Worm (Caenorhabditis elegans): ENCODE measurements around the gene F35H8.1.

F35H8.1 gene

ce11 chrII:9550718-9551117 is 2.4 kb downstream of the F35H8.1 start, which contains the start of gene sra-6:
Gene sra-6 (minus strand): TSS chrII:9550818.
- no peak for TF ChIP-seq T26A8.4 (GFP tag; IDR thresholded peaks at IDR 0.05)
- no peak for TF ChIP-seq daf-19 (GFP tag; conservative IDR thresholded peaks at IDR 0.05)
- no peak for TF ChIP-seq set-16 (GFP tag; IDR thresholded peaks at IDR 0.05)

- TF ChIP-seq ceh-62 (tag; optimal IDR thresholded peaks at IDR 0.05) (no peak), aha-1 (tag) (peak; percentile 8)
These were observed 8.7 kb downstream of the F35H8.1 start, which contains the start of gene sra-7 for ce11 chrII:9544386-9544785. Gene sra-7 (plus strand): TSS chrII:9544686.

ce11 chrII:9542785-9543184 is 10.3 kb downstream of the F35H8.1 start, which contains the start of gene sra-4:
Gene sra-4 (minus strand): TSS chrII:9542885.
- TF ChIP-seq unc-39 (tag; optimal IDR thresholded peaks at IDR 0.05) (no peak), egl-43 (GFP tag; IDR thresholded peaks at IDR 0.05) (no peak), ctbp-1 (GFP tag; IDR thresholded peaks at IDR 0.05) (no peak)

- no peak for TF ChIP-seq dve-1 (tag; optimal IDR thresholded peaks at IDR 0.05; ENCODE audit: insufficient read depth)
- no peak for TF ChIP-seq duxl-1 (tag; optimal IDR thresholded peaks at IDR 0.05; ENCODE audit: poor library complexity)
- TF ChIP-seq egl-27 (tag; optimal IDR thresholded peaks at IDR 0.05): no peak
- no peak for TF ChIP-seq F26F4.8 (GFP tag; conservative IDR thresholded peaks at IDR 0.05)
- no peak for TF ChIP-seq F10B5.3 (tag; optimal IDR thresholded peaks at IDR 0.05)
- TF ChIP-seq egl-43 (GFP tag; IDR thresholded peaks at IDR 0.05): no peak
- no peak for TF ChIP-seq hlh-11 (tag; optimal IDR thresholded peaks at IDR 0.05)
These were observed 12.4 kb downstream of the F35H8.1 start, which contains the start of gene sra-3 for ce11 chrII:9540723-9541122. Gene sra-3 (minus strand): TSS chrII:9540823.

ce11 chrII:9537429-9537828 is 15.7 kb downstream of the F35H8.1 start, which contains the start of gene sra-8:
Gene sra-8 (plus strand): TSS chrII:9537729.
- TF ChIP-seq nhr-42 (GFP tag; IDR thresholded peaks at IDR 0.05) (no peak), gei-8 (GFP tag; optimal IDR thresholded peaks at IDR 0.05) (no peak), lin-38 (GFP tag; IDR thresholded peaks at IDR 0.05) (no peak), vab-7 (GFP tag; IDR thresholded peaks at IDR 0.05) (no peak)

ce11 chrII:9532011-9532410 is 21.1 kb downstream of the F35H8.1 start, which contains the start of gene sra-9:
Gene sra-9 (plus strand): TSS chrII:9532311.
- TF ChIP-seq aha-1 (tag) (peak; percentile 52), lin-13 (GFP tag; optimal IDR thresholded peaks at IDR 0.05) (no peak), F49E8.2 (tag; optimal IDR thresholded peaks at IDR 0.05; ENCODE audit: borderline replicate concordance) (no peak), lir-3 (tag; optimal IDR thresholded peaks at IDR 0.05) (no peak), ama-1 (optimal IDR thresholded peaks at IDR 0.05) (no peak), sdz-12 (GFP tag; optimal IDR thresholded peaks at IDR 0.05) (no peak)

ce11 chrII:9528480-9528879 is 24.6 kb downstream of the F35H8.1 start, which contains the start of gene sra-2:
Gene sra-2 (plus strand): TSS chrII:9528780.
- TF ChIP-seq lin-39 (tag; optimal IDR thresholded peaks at IDR 0.05) (no peak), hlh-11 (tag; optimal IDR thresholded peaks at IDR 0.05) (no peak), F26F4.8 (GFP tag; conservative IDR thresholded peaks at IDR 0.05) (no peak), unc-62 (GFP tag; optimal IDR thresholded peaks at IDR 0.05 in 1 of 2) (no peak), unc-62 (tag; optimal IDR thresholded peaks at IDR 0.05) (no peak)

ce11 chrII:9523539-9524224 is 29.4 kb downstream of the F35H8.1 start, which contains the start of gene mex-6:
Gene mex-6 (plus strand): TSS chrII:9524174.
- TF ChIP-seq lsy-2 (tag; optimal IDR thresholded peaks at IDR 0.05): no peak
- no peak for TF ChIP-seq lin-1 (GFP tag; IDR thresholded peaks at IDR 0.05)
- no peak for TF ChIP-seq vab-7 (GFP tag; IDR thresholded peaks at IDR 0.05)
- TF ChIP-seq nhr-6 (tag; optimal IDR thresholded peaks at IDR 0.05): no peak
- peak; percentile 77 for TF ChIP-seq Y48G9A.11 (GFP tag; IDR thresholded peaks at IDR 0.05)
- no peak for TF ChIP-seq hif-1 (tag; optimal IDR thresholded peaks at IDR 0.05)
- peak; percentile 69 for TF ChIP-seq unc-130 (GFP tag; optimal IDR thresholded peaks at IDR 0.05)
